Worm (Caenorhabditis elegans) whole organism, young adult: Measurements from ENCODE around the gene ZC155.4.
A peak's percentile ranks its signal among the peaks of the same experiment; 100 is the strongest.

ENCODE experiments used
- C06A6.2 ChIP-seq: fragments of 200-800 bp; sonication (Bioruptor generic); conservative IDR thresholded peaks from 2 replicates; pipeline ENCODE4 v1.3.6; 2022; ENCODE audit warnings: missing genetic modification characterization, missing compliant biosample characterization
- D2030.7 ChIP-seq: fragments of 200-800 bp; sonication (Bioruptor generic); IDR thresholded peaks from 2 replicates; pipeline ENCODE4 v1.3.6; 2022; ENCODE audit warnings: missing genetic modification reagents, missing genetic modification characterization, missing compliant biosample characterization
- F22D6.2 ChIP-seq: sonication (generic microtip); optimal IDR thresholded peaks from 2 replicates; lab custom pipeline; 2016; ENCODE audit warnings: mild to moderate bottlenecking, missing genetic modification characterization, missing compliant biosample characterization
- F33H1.4 ChIP-seq: fragments of 200-800 bp; sonication (Bioruptor generic); IDR thresholded peaks from 2 replicates; pipeline ENCODE4 v1.3.6; 2022; ENCODE audit warnings: missing genetic modification reagents, missing genetic modification characterization, missing compliant biosample characterization
- F37B4.10 ChIP-seq: fragments of 200-800 bp; sonication (Bioruptor generic); IDR thresholded peaks from 2 replicates; pipeline ENCODE4 v1.3.6; 2022; ENCODE audit warnings: missing genetic modification characterization, missing compliant biosample characterization
- F52B5.7 ChIP-seq: sonication (generic microtip); optimal IDR thresholded peaks from 2 replicates; lab custom pipeline; 2016; ENCODE audit warnings: mild to moderate bottlenecking, missing genetic modification characterization, missing compliant biosample characterization
- F55B11.4 ChIP-seq: sonication (generic microtip); optimal IDR thresholded peaks from 2 replicates; lab custom pipeline; 2016; ENCODE audit warnings: missing compliant biosample characterization, missing genetic modification characterization, borderline replicate concordance; ENCODE audit not compliant: insufficient read depth
- F57A8.1 ChIP-seq: fragments of 200-800 bp; sonication (Bioruptor generic); optimal IDR thresholded peaks from 2 replicates; lab custom pipeline; 2018; ENCODE audit warnings: mild to moderate bottlenecking, missing genetic modification characterization, moderate library complexity, missing compliant biosample characterization
- F57C9.4 ChIP-seq: sonication (generic microtip); optimal IDR thresholded peaks from 2 replicates; lab custom pipeline; 2017; ENCODE audit warnings: mild to moderate bottlenecking, missing genetic modification characterization, missing compliant biosample characterization
- K12H6.12 ChIP-seq: fragments of 200-800 bp; sonication (Bioruptor generic); optimal IDR thresholded peaks from 2 replicates; lab custom pipeline; 2018; ENCODE audit warnings: mild to moderate bottlenecking, missing genetic modification characterization, missing compliant biosample characterization
- Y53G8AR.9 ChIP-seq: fragments of 200-800 bp; sonication (Bioruptor generic); conservative IDR thresholded peaks from 2 replicates; pipeline ENCODE4 v1.3.6; 2022; ENCODE audit warnings: missing genetic modification reagents, missing genetic modification characterization, missing compliant biosample characterization
- Y56A3A.18 ChIP-seq: fragments of 200-800 bp; sonication (Bioruptor generic); IDR thresholded peaks from 2 replicates; pipeline ENCODE4 v1.3.6; 2022; ENCODE audit warnings: missing genetic modification reagents, missing genetic modification characterization, missing compliant biosample characterization
- aptf-3 ChIP-seq: fragments of 200-800 bp; sonication (Bioruptor generic); IDR thresholded peaks from 2 replicates; pipeline ENCODE4 v1.3.6; 2022; ENCODE audit warnings: missing genetic modification characterization, missing compliant biosample characterization
- athp-1 ChIP-seq: sonication (generic microtip); optimal IDR thresholded peaks from 2 replicates; lab custom pipeline; 2017; ENCODE audit warnings: mild to moderate bottlenecking, missing genetic modification characterization, missing compliant biosample characterization
- attf-5 ChIP-seq: fragments of 200-800 bp; sonication (Bioruptor generic); optimal IDR thresholded peaks from 2 replicates; lab custom pipeline; 2018; ENCODE audit warnings: mild to moderate bottlenecking, missing genetic modification characterization, missing compliant biosample characterization
- bed-2 ChIP-seq: fragments of 200-800 bp; sonication (Bioruptor generic); IDR thresholded peaks from 2 replicates; pipeline ENCODE4 v1.3.6; 2022; ENCODE audit warnings: missing genetic modification reagents, missing genetic modification characterization, missing compliant biosample characterization
- ccch-3 ChIP-seq: fragments of 200-800 bp; sonication (Bioruptor generic); optimal IDR thresholded peaks from 2 replicates; lab custom pipeline; 2018; ENCODE audit warnings: mild to moderate bottlenecking, missing genetic modification characterization, missing compliant biosample characterization
- ceh-58 ChIP-seq: fragments of 200-800 bp; sonication (Bioruptor generic); IDR thresholded peaks from 2 replicates; pipeline ENCODE4 v1.3.6; 2022; ENCODE audit warnings: missing genetic modification characterization, missing compliant biosample characterization
- die-1 ChIP-seq: sonication (generic microtip); optimal IDR thresholded peaks from 2 replicates; lab custom pipeline; 2016; ENCODE audit warnings: missing genotype, mild to moderate bottlenecking, missing genetic modification characterization, missing compliant biosample characterization
- dox-1 ChIP-seq: fragments of 200-800 bp; sonication (Bioruptor generic); IDR thresholded peaks from 2 replicates; pipeline ENCODE4 v1.3.6; 2022; ENCODE audit warnings: missing genetic modification reagents, missing genetic modification characterization, missing compliant biosample characterization
- dpff-1 ChIP-seq: sonication (generic microtip); optimal IDR thresholded peaks from 2 replicates; lab custom pipeline; 2017; ENCODE audit warnings: mild to moderate bottlenecking, missing genetic modification characterization, missing compliant biosample characterization
- ets-4 ChIP-seq: fragments of 200-800 bp; sonication (Bioruptor generic); optimal IDR thresholded peaks from 2 replicates; lab custom pipeline; 2018; ENCODE audit warnings: mild to moderate bottlenecking, missing genetic modification characterization, missing compliant biosample characterization
- gei-17 ChIP-seq: fragments of 200-800 bp; sonication (Bioruptor generic); optimal IDR thresholded peaks from 2 replicates; lab custom pipeline; 2018; ENCODE audit warnings: mild to moderate bottlenecking, missing genetic modification characterization, missing compliant biosample characterization
- hlh-26 ChIP-seq: fragments of 200-800 bp; sonication (Bioruptor generic); conservative IDR thresholded peaks from 2 replicates; pipeline ENCODE4 v1.3.6; 2022; ENCODE audit warnings: missing genetic modification reagents, missing genetic modification characterization, missing compliant biosample characterization
- hmg-20 ChIP-seq: fragments of 200-800 bp; sonication (Bioruptor generic); IDR thresholded peaks from 2 replicates; pipeline ENCODE4 v1.3.6; 2022; ENCODE audit warnings: missing genetic modification reagents, missing genetic modification characterization, missing compliant biosample characterization
- hrde-1 ChIP-seq: sonication (generic microtip); optimal IDR thresholded peaks from 2 replicates; lab custom pipeline; 2016; ENCODE audit warnings: missing genetic modification characterization, mild to moderate bottlenecking, missing compliant biosample characterization, moderate library complexity, missing genotype, missing genetic modification reagents, borderline replicate concordance
- hsf-1 ChIP-seq: fragments of 200-800 bp; sonication (Bioruptor generic); IDR thresholded peaks from 2 replicates; pipeline ENCODE4 v1.3.6; 2022; ENCODE audit warnings: missing genetic modification reagents, missing genetic modification characterization, missing compliant biosample characterization
- let-607 ChIP-seq, 2 experiments: fragments of 200-800 bp in 1 of 2; sonication (Bioruptor generic) in 1 of 2; sonication (generic microtip) in 1 of 2; optimal IDR thresholded peaks; 2 replicates each; lab custom pipeline; 2016 to 2018; ENCODE audit warnings: mild to moderate bottlenecking in 2 of 2, missing compliant biosample characterization in 2 of 2, missing genetic modification characterization in 2 of 2, moderate library complexity in 2 of 2, missing genotype in 1 of 2
- lin-54 ChIP-seq: fragments of 200-800 bp; sonication (Bioruptor generic); optimal IDR thresholded peaks from 2 replicates; lab custom pipeline; 2018; ENCODE audit warnings: mild to moderate bottlenecking, missing genetic modification characterization, missing compliant biosample characterization
- lsy-27 ChIP-seq: sonication (generic microtip); optimal IDR thresholded peaks from 2 replicates; lab custom pipeline; 2017; ENCODE audit warnings: missing genetic modification characterization, mild to moderate bottlenecking, missing compliant biosample characterization, antibody characterized with exemption, missing genotype, borderline replicate concordance; ENCODE audit not compliant: insufficient read depth
- madf-8 ChIP-seq: fragments of 200-800 bp; sonication (Bioruptor generic); conservative IDR thresholded peaks from 2 replicates; pipeline ENCODE4 v1.3.6; 2022; ENCODE audit warnings: missing genetic modification reagents, missing genetic modification characterization, missing compliant biosample characterization
- mel-28 ChIP-seq: sonication (generic microtip); optimal IDR thresholded peaks from 2 replicates; lab custom pipeline; 2016; ENCODE audit warnings: borderline replicate concordance, mild to moderate bottlenecking, missing genetic modification characterization, missing compliant biosample characterization
- mes-4 ChIP-seq: sonication (generic microtip); optimal IDR thresholded peaks from 2 replicates; lab custom pipeline; 2016; ENCODE audit warnings: missing genotype, missing genetic modification characterization, missing compliant biosample characterization
- mxl-1 ChIP-seq: sonication (generic microtip); optimal IDR thresholded peaks from 2 replicates; lab custom pipeline; 2016; ENCODE audit warnings: missing genetic modification characterization, missing compliant biosample characterization
- nhr-120 ChIP-seq: fragments of 200-800 bp; sonication (Bioruptor generic); IDR thresholded peaks from 2 replicates; pipeline ENCODE4 v1.3.6; 2022; ENCODE audit warnings: missing genetic modification characterization, missing compliant biosample characterization
- nhr-80 ChIP-seq: sonication (generic microtip); optimal IDR thresholded peaks from 2 replicates; lab custom pipeline; 2016; ENCODE audit warnings: missing genetic modification characterization, missing compliant biosample characterization
- nhr-90 ChIP-seq: sonication (generic microtip); optimal IDR thresholded peaks from 2 replicates; lab custom pipeline; 2016; ENCODE audit warnings: missing genotype, mild to moderate bottlenecking, missing genetic modification characterization, missing compliant biosample characterization
- pha-4 ChIP-seq: fragments of 150-350 bp; sonication (generic microtip); optimal IDR thresholded peaks from 2 replicates; lab custom pipeline; 2014; ENCODE audit warnings: missing biosample characterization, missing genetic modification reagents, missing genetic modification characterization
- rcor-1 ChIP-seq: fragments of 200-800 bp; sonication (Bioruptor generic); IDR thresholded peaks from 2 replicates; pipeline ENCODE4 v1.3.6; 2022; ENCODE audit warnings: missing genetic modification reagents, missing genetic modification characterization, missing compliant biosample characterization
- repo-1 ChIP-seq: sonication (generic microtip); optimal IDR thresholded peaks from 2 replicates; lab custom pipeline; 2017; ENCODE audit warnings: mild to moderate bottlenecking, missing genetic modification characterization, missing compliant biosample characterization
- snpc-1.3 ChIP-seq: sonication (generic microtip); optimal IDR thresholded peaks from 2 replicates; lab custom pipeline; 2017; ENCODE audit warnings: missing genetic modification characterization, mild to moderate bottlenecking, missing compliant biosample characterization, antibody characterized with exemption, moderate library complexity, missing genotype, missing genetic modification reagents; ENCODE audit not compliant: insufficient read depth
- somi-1 ChIP-seq: fragments of 200-800 bp; sonication (Bioruptor generic); optimal IDR thresholded peaks from 2 replicates; lab custom pipeline; 2018; ENCODE audit warnings: mild to moderate bottlenecking, missing genetic modification characterization, missing compliant biosample characterization
- unc-62 ChIP-seq: fragments of 150-350 bp; optimal IDR thresholded peaks from 2 replicates; lab custom pipeline; 2014; ENCODE audit warnings: missing biosample characterization, missing genetic modification reagents, missing genetic modification characterization
- zim-3 ChIP-seq: sonication (generic microtip); optimal IDR thresholded peaks from 2 replicates; lab custom pipeline; 2017; ENCODE audit warnings: mild to moderate bottlenecking, missing genetic modification characterization, moderate library complexity, missing compliant biosample characterization
- ztf-28 ChIP-seq: fragments of 200-800 bp; sonication (Bioruptor generic); IDR thresholded peaks from 2 replicates; pipeline ENCODE4 v1.3.6; 2022; ENCODE audit warnings: missing genetic modification reagents, missing genetic modification characterization, missing compliant biosample characterization

The ZC155.4 gene

DNA sequence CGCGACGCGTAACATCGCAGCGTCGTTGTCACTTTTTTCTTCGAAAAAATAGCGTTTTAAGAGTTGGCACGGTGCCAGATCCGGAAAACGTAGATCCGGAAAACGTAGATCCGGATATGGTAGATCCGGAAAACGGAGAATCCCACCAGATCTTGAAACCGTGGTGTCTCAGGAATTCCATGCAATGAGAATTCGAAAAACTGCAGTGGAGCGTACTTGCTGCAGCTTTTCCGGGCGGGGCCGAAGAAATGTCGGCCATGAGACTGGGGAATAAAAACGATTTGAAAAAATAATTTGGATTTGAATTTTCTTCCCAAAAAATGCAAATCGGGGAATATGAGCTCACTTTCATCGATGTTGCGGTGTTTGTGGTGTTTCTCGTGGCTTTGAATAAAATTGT is 42.8 kb downstream of the ZC155.4 start, which contains the start of gene K10D2.5 (continued):
- no peak for TF ChIP-seq ets-4 (GFP tag; lab: Kevin White, UChicago)
- TF ChIP-seq lin-54 (GFP tag; lab: Kevin White, UChicago): peak; percentile 96
- TF ChIP-seq hmg-20: peak; percentile 82
- TF ChIP-seq aptf-3: peak; percentile 63; the same call in 1 of the 2 replicates
- TF ChIP-seq hsf-1 (GFP tag; lab: Robert Waterston, UW): peak; percentile 87
- peak; percentile 80 for TF ChIP-seq nhr-80
- peak; percentile 92 for TF ChIP-seq Y53G8AR.9 (GFP tag; lab: Robert Waterston, UW)
- TF ChIP-seq nhr-120 (GFP tag; lab: Robert Waterston, UW): 0 out of 2 replicates have a peak, but pooled peaks have one; percentile 88
- peak; percentile 73 for TF ChIP-seq F22D6.2 (tag; lab: Kevin White, UChicago)
- TF ChIP-seq let-607 (tag; optimal IDR thresholded peaks at IDR 0.05; lab: Kevin White, UChicago): peak; percentile 20 to 65
- no peak for TF ChIP-seq Y56A3A.18
- TF ChIP-seq F37B4.10: no peak
- TF ChIP-seq mxl-1 (tag; lab: Kevin White, UChicago): peak; percentile 27
- peak; percentile 68 for TF ChIP-seq F52B5.7
- peak; percentile 99 for TF ChIP-seq D2030.7 (GFP tag; lab: Robert Waterston, UW)
- peak; percentile 83 for TF ChIP-seq F33H1.4 (GFP tag; lab: Robert Waterston, UW)
- peak; percentile 99 for TF ChIP-seq attf-5 (GFP tag; lab: Kevin White, UChicago)
- no peak for TF ChIP-seq repo-1 (tag; lab: Kevin White, UChicago)
- TF ChIP-seq ccch-3 (GFP tag; lab: Kevin White, UChicago): peak; percentile 95
- TF ChIP-seq hlh-26 (GFP tag; lab: Robert Waterston, UW): no peak
- no peak for TF ChIP-seq dpff-1 (tag; lab: Kevin White, UChicago)
- peak; percentile 80 for TF ChIP-seq zim-3 (tag; lab: Kevin White, UChicago)
- TF ChIP-seq gei-17 (GFP tag; lab: Kevin White, UChicago): no peak
- TF ChIP-seq hrde-1 (tag; lab: Kevin White, UChicago): peak; percentile 82
- peak; percentile 70 for TF ChIP-seq snpc-1.3 (tag; lab: Kevin White, UChicago)
- peak; percentile 99 for TF ChIP-seq dox-1 (GFP tag; lab: Robert Waterston, UW)
- no peak for TF ChIP-seq lsy-27 (tag; lab: Kevin White, UChicago)
- TF ChIP-seq ztf-28 (GFP tag; lab: Robert Waterston, UW): peak; percentile 99
- no peak for TF ChIP-seq pha-4
- peak; percentile 96 for TF ChIP-seq rcor-1 (GFP tag; lab: Robert Waterston, UW)
- TF ChIP-seq F57A8.1 (GFP tag; lab: Kevin White, UChicago): peak; percentile 65
- TF ChIP-seq die-1: peak; percentile 60
- peak; percentile 84 for TF ChIP-seq somi-1 (GFP tag; lab: Kevin White, UChicago)
- TF ChIP-seq nhr-90 (tag; lab: Kevin White, UChicago): no peak
- TF ChIP-seq F55B11.4: no peak
- TF ChIP-seq mel-28 (tag; lab: Kevin White, UChicago): peak; percentile 31
- TF ChIP-seq ceh-58: no peak
- TF ChIP-seq F57C9.4: no peak
- peak; percentile 98 for TF ChIP-seq bed-2 (GFP tag; lab: Robert Waterston, UW)
- peak; percentile 77 for TF ChIP-seq madf-8 (GFP tag; lab: Robert Waterston, UW)
- peak; percentile 92 for TF ChIP-seq K12H6.12 (tag; lab: Kevin White, UChicago)
- 0 out of 2 replicates have a peak, but pooled peaks have one; percentile 50 for TF ChIP-seq C06A6.2 (GFP tag; lab: Robert Waterston, UW)
- TF ChIP-seq athp-1 (tag; lab: Kevin White, UChicago): peak; percentile 96
- TF ChIP-seq unc-62 (GFP tag; lab: Kevin White, UChicago): no peak
- TF ChIP-seq mes-4 (tag; lab: Kevin White, UChicago): no peak
- TF ChIP-seq, all 124 proteins: peak for 92
